Worm (Caenorhabditis elegans) whole organism, L4/young adult: ENCODE measurements around the gene C13A2.12.

Experiments
- W03F9.2 ChIP-seq: fragments of 150-350 bp; optimal IDR thresholded peaks from 2 replicates; lab custom pipeline; 2014; ENCODE audit warnings: missing biosample characterization, missing genetic modification characterization
- dao-5 ChIP-seq: sonication (generic microtip); optimal IDR thresholded peaks from 2 replicates; lab custom pipeline; 2016; ENCODE audit warnings: missing genotype, missing genetic modification characterization, moderate library complexity, missing compliant biosample characterization
- him-1 ChIP-seq: sonication (generic microtip); optimal IDR thresholded peaks from 2 replicates; lab custom pipeline; 2016; ENCODE audit warnings: missing genotype, missing genetic modification reagents, missing genetic modification characterization, missing compliant biosample characterization

ce11 chrV:7297263-7297662, 38.2 kb downstream of the C13A2.12 start, which contains the start of gene srj-32:
- TF ChIP-seq him-1 (tag; lab: Kevin White, UChicago) (no peak), W03F9.2 (no peak), dao-5 (tag; lab: Kevin White, UChicago) (no peak)
